Worm (Caenorhabditis elegans): ENCODE data around the gene cnc-11.

Gene cnc-11

DNA sequence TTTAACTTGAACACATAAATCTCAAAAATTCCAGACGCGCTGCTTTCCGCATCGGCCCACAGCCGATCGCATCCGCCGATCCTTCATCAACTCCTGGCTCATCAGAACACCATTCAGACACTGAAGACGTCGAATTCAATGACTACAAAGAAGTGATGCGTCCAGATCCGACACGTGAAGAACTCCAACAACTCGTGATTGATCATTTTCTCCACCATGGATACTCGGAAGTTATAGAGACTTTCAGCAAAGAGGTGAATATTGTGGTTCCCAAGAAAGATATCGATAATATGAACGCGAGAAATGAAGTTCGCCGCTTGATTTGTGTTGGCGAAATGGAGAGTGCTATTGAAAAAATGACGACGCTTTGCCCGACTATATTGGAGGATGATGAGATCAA lies 26.8 kb downstream of the cnc-11 start:
- TF ChIP-seq nfyb-1 (GFP tag; IDR thresholded peaks at IDR 0.05) (no peak), hsf-1 (GFP tag; IDR thresholded peaks at IDR 0.05) (no peak), ceh-79 (tag; optimal IDR thresholded peaks at IDR 0.05) (no peak), aptf-2 (GFP tag; conservative IDR thresholded peaks at IDR 0.05) (no peak), dpff-1 (tag; optimal IDR thresholded peaks at IDR 0.05) (no peak), attf-5 (GFP tag; optimal IDR thresholded peaks at IDR 0.05) (no peak), madf-3 (GFP tag; IDR thresholded peaks at IDR 0.05) (no peak), F55B11.4 (tag; optimal IDR thresholded peaks at IDR 0.05; ENCODE audit: borderline replicate concordance, insufficient read depth) (no peak), madf-6 (GFP tag; IDR thresholded peaks at IDR 0.05) (no peak), dox-1 (GFP tag; IDR thresholded peaks at IDR 0.05) (no peak), ztf-3 (GFP tag; optimal IDR thresholded peaks at IDR 0.05) (no peak)

DNA sequence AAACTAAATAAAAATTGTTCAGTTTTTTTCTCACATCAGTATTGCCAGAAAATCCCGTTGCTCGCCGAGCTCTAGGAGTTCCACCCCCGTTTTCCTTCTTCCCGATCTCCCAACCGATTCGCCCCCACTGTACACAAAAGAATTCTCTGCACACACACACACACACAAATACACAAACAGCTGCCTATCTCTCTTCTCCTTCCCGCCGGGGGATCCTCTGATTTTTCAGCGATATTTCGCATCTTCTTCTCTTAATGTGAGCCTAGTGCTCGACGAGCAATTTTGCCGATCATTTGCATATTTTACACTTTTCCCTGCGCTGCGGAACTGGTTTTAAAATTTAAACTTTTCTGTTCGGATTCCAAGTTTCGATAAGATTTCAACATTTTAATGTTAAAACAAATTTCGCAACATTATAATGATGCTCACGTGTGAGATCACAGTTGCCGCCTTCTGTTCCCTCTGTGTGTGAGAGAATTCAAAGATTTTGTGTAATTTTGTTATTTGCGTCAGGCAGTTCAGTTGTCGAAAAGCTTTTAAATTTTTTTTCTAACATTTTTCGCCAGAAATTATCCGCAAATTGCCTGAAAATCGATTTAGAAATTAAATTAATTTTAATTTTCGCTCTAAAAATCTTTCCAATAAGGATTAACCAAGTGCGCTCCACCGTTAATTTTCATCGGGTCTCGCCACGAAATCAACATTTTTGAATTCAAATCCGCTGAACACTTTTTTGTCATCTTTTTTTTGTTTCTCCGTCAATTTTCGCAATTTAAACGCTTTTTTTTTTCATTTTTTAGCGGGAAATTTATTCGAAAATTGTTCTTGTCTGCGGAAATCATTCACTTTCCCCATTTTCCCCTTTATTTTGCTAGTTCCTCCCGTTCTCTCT lies 29.2 kb downstream of the cnc-11 start:
- no peak for TF ChIP-seq Y95B8A.8 (GFP tag; IDR thresholded peaks at IDR 0.05)
- TF ChIP-seq F10E7.11 (tag; optimal IDR thresholded peaks at IDR 0.05) = no peak
- peak; percentile 75 for TF ChIP-seq madf-6 (GFP tag; IDR thresholded peaks at IDR 0.05)
- TF ChIP-seq efl-1 (GFP tag; optimal IDR thresholded peaks at IDR 0.05) = peak; percentile 73
- peak; percentile 95 for TF ChIP-seq F33H1.4 (GFP tag; IDR thresholded peaks at IDR 0.05)
- TF ChIP-seq snpc-4 (GFP tag; optimal IDR thresholded peaks at IDR 0.05) = peak; percentile 38
- TF ChIP-seq snpc-4 (tag; optimal IDR thresholded peaks at IDR 0.05) = peak in 2 of 4 experiments; percentile 31 to 52
- TF ChIP-seq egl-44 (GFP tag; IDR thresholded peaks at IDR 0.05) = no peak
- no peak for TF ChIP-seq nhr-120 (GFP tag; IDR thresholded peaks at IDR 0.05)
- TF ChIP-seq lin-26 (GFP tag; IDR thresholded peaks at IDR 0.05) = 0 out of 2 replicates have a peak, but pooled peaks have one; percentile 28
- no peak for TF ChIP-seq F52B5.7 (tag; optimal IDR thresholded peaks at IDR 0.05)
- no peak for TF ChIP-seq bed-2 (GFP tag; IDR thresholded peaks at IDR 0.05)
- TF ChIP-seq tlf-1 (GFP tag; optimal IDR thresholded peaks at IDR 0.05) = peak; percentile 11
- TF ChIP-seq lin-40 (tag; optimal IDR thresholded peaks at IDR 0.05) = peak; percentile 67
- TF ChIP-seq snpc-1.3 (tag; optimal IDR thresholded peaks at IDR 0.05; ENCODE audit: insufficient read depth) = peak; percentile 38
- peak; percentile 27; the same call in 1 of the 2 replicates for TF ChIP-seq cebp-1 (GFP tag; IDR thresholded peaks at IDR 0.05)
- peak; percentile 92 for TF ChIP-seq cebp-1 (tag; optimal IDR thresholded peaks at IDR 0.05)
- no peak for TF ChIP-seq dpff-1 (tag; optimal IDR thresholded peaks at IDR 0.05)
- TF ChIP-seq nhr-179 (tag; optimal IDR thresholded peaks at IDR 0.05) = no peak
- TF ChIP-seq ztf-3 (GFP tag; optimal IDR thresholded peaks at IDR 0.05) = no peak
- TF ChIP-seq B0019.2 (GFP tag; conservative IDR thresholded peaks at IDR 0.05) = no peak
- TF ChIP-seq hrde-1 (tag; optimal IDR thresholded peaks at IDR 0.05; ENCODE audit: borderline replicate concordance) = no peak
- TF ChIP-seq ceh-91 (GFP tag; IDR thresholded peaks at IDR 0.05) = peak; percentile 76
- TF ChIP-seq nfya-2 (GFP tag; IDR thresholded peaks at IDR 0.05) = no peak
- TF ChIP-seq F55B11.4 (tag; optimal IDR thresholded peaks at IDR 0.05; ENCODE audit: borderline replicate concordance, insufficient read depth) = no peak
- no peak for TF ChIP-seq egl-18 (GFP tag; IDR thresholded peaks at IDR 0.05)
- no peak for TF ChIP-seq sdz-38 (tag; optimal IDR thresholded peaks at IDR 0.05)
- no peak for TF ChIP-seq rpc-1 (optimal IDR thresholded peaks at IDR 0.05)
- no peak for TF ChIP-seq rpc-1 (tag; optimal IDR thresholded peaks at IDR 0.05)
- TF ChIP-seq ceh-58 (GFP tag; IDR thresholded peaks at IDR 0.05) = no peak
- no peak for TF ChIP-seq akir-1 (GFP tag; optimal IDR thresholded peaks at IDR 0.05)
- TF ChIP-seq B0336.3 (GFP tag; IDR thresholded peaks at IDR 0.05) = no peak; the same call in 1 of the 2 replicates
- TF ChIP-seq egrh-3 (GFP tag; IDR thresholded peaks at IDR 0.05) = no peak
- no peak for TF ChIP-seq pha-4 (tag; optimal IDR thresholded peaks at IDR 0.05)
- peak; percentile 13 for TF ChIP-seq nhr-80 (tag; optimal IDR thresholded peaks at IDR 0.05)
- no peak for TF ChIP-seq athp-1 (tag; optimal IDR thresholded peaks at IDR 0.05)
- TF ChIP-seq die-1 (tag; optimal IDR thresholded peaks at IDR 0.05) = no peak
- TF ChIP-seq Y53G8AR.9 (GFP tag; conservative IDR thresholded peaks at IDR 0.05) = no peak
- TF ChIP-seq mcd-1 (GFP tag; IDR thresholded peaks at IDR 0.05) = peak; percentile 93
